Worm (Caenorhabditis elegans) whole organism, L4 larva: ENCODE results near the gene Y82E9BL.5.
A peak's percentile ranks its signal among the peaks of the same experiment; 100 is the strongest.

Source experiments
- F26F4.8 ChIP-seq: fragments of 200-800 bp; sonication (Bioruptor generic); conservative IDR thresholded peaks from 2 replicates; pipeline ENCODE4 v1.3.6; 2022; ENCODE audit warnings: missing genetic modification characterization, missing compliant biosample characterization
- F49E8.2 ChIP-seq: sonication (generic microtip); optimal IDR thresholded peaks from 2 replicates; lab custom pipeline; 2016; ENCODE audit warnings: missing compliant biosample characterization, mild to moderate bottlenecking, missing genetic modification characterization, borderline replicate concordance
- R02D3.7 ChIP-seq: fragments of 150-350 bp; sonication (generic microtip); optimal IDR thresholded peaks from 3 replicates; lab custom pipeline; 2014; ENCODE audit warnings: missing biosample characterization, missing genetic modification characterization
- aha-1 ChIP-seq: fragments of 150-350 bp; peaks from one replicate; lab custom pipeline; 2014; ENCODE audit warnings: missing biosample characterization, missing genetic modification characterization
- cey-2 ChIP-seq: sonication (generic microtip); optimal IDR thresholded peaks from 3 replicates; lab custom pipeline; 2017; ENCODE audit warnings: missing genetic modification characterization, mild to moderate bottlenecking, missing compliant biosample characterization, antibody characterized with exemption, borderline replicate concordance; ENCODE audit not compliant: insufficient read depth
- daf-19 ChIP-seq: fragments of 200-800 bp; sonication (Bioruptor generic); conservative IDR thresholded peaks from 2 replicates; pipeline ENCODE4 v1.3.6; 2022; ENCODE audit warnings: missing genetic modification characterization, missing compliant biosample characterization
- dmd-8 ChIP-seq: fragments of 200-800 bp; sonication (Bioruptor generic); IDR thresholded peaks from 2 replicates; pipeline ENCODE4 v1.3.6; 2022; ENCODE audit warnings: missing genetic modification characterization, missing compliant biosample characterization
- duxl-1 ChIP-seq: sonication (generic microtip); optimal IDR thresholded peaks from 2 replicates; lab custom pipeline; 2016; ENCODE audit warnings: mild to moderate bottlenecking, missing genetic modification characterization, moderate library complexity, missing compliant biosample characterization; ENCODE audit not compliant: poor library complexity
- egl-27 ChIP-seq: sonication (generic microtip); optimal IDR thresholded peaks from 3 replicates; lab custom pipeline; 2017; ENCODE audit warnings: missing biosample characterization, missing genetic modification reagents, missing genetic modification characterization
- lin-29 ChIP-seq: fragments of 200-800 bp; sonication (Bioruptor generic); IDR thresholded peaks from 2 replicates; pipeline ENCODE4 v1.3.6; 2022; ENCODE audit warnings: missing genetic modification reagents, missing genetic modification characterization, missing compliant biosample characterization
- madf-5 ChIP-seq, 2 experiments: fragments of 200-800 bp; sonication (Bioruptor generic); IDR thresholded peaks; 2 replicates each; pipeline ENCODE4 v1.3.6; 2022; ENCODE audit warnings: missing compliant biosample characterization in 2 of 2, missing genetic modification characterization in 2 of 2
- mdl-1 ChIP-seq, 2 experiments: fragments of 150-350 bp in 1 of 2; sonication (generic microtip) in 1 of 2; optimal IDR thresholded peaks; 2 replicates each; lab custom pipeline; 2014 to 2017; ENCODE audit warnings: missing biosample characterization in 2 of 2, missing genetic modification characterization in 2 of 2
- mxl-3 ChIP-seq: fragments of 200-800 bp; sonication (Bioruptor generic); optimal IDR thresholded peaks from 2 replicates; lab custom pipeline; 2018; ENCODE audit warnings: mild to moderate bottlenecking, missing genetic modification characterization, missing compliant biosample characterization
- nhr-10 ChIP-seq: fragments of 150-350 bp; optimal IDR thresholded peaks from 2 replicates; lab custom pipeline; 2014; ENCODE audit warnings: missing biosample characterization, missing genetic modification characterization
- nhr-11 ChIP-seq: fragments of 150-350 bp; optimal IDR thresholded peaks from 2 replicates; lab custom pipeline; 2014; ENCODE audit warnings: missing biosample characterization, missing genetic modification characterization
- nhr-25 ChIP-seq: sonication (generic microtip); optimal IDR thresholded peaks from 2 replicates; lab custom pipeline; 2017; ENCODE audit warnings: missing genetic modification characterization, mild to moderate bottlenecking, missing compliant biosample characterization, antibody characterized with exemption, moderate library complexity, borderline replicate concordance; ENCODE audit not compliant: insufficient read depth
- skn-1 ChIP-seq: fragments of 150-350 bp; optimal IDR thresholded peaks from 2 replicates; lab custom pipeline; 2014; ENCODE audit warnings: missing biosample characterization, missing genetic modification characterization
- snpc-4 ChIP-seq: fragments of 150-350 bp; optimal IDR thresholded peaks from 2 replicates; lab custom pipeline; 2014; ENCODE audit warnings: missing biosample characterization, missing genetic modification characterization
- unc-130 ChIP-seq: sonication (generic microtip); optimal IDR thresholded peaks from 2 replicates; lab custom pipeline; 2016; ENCODE audit warnings: missing genetic modification reagents, missing genetic modification characterization, missing compliant biosample characterization
- unc-62 ChIP-seq, 3 experiments: fragments of 150-350 bp in 1 of 3; sonication (generic microtip); optimal IDR thresholded peaks in 2 of 3; peaks in 1 of 3; 1 replicate in 1 of 3; 2 replicates in 2 of 3; lab custom pipeline; 2014 to 2017; ENCODE audit warnings: missing biosample characterization in 3 of 3, missing genetic modification characterization in 3 of 3, missing genetic modification reagents in 3 of 3, missing genotype in 1 of 3
- zfp-3 ChIP-seq: fragments of 200-800 bp; sonication (Bioruptor generic); conservative IDR thresholded peaks from 2 replicates; pipeline ENCODE4 v1.3.6; 2022; ENCODE audit warnings: missing genetic modification reagents, missing genetic modification characterization, missing compliant biosample characterization
- ztf-7 ChIP-seq: fragments of 150-350 bp; optimal IDR thresholded peaks from 2 replicates; lab custom pipeline; 2014; ENCODE audit warnings: missing biosample characterization, missing genetic modification characterization

Gene Y82E9BL.5

DNA sequence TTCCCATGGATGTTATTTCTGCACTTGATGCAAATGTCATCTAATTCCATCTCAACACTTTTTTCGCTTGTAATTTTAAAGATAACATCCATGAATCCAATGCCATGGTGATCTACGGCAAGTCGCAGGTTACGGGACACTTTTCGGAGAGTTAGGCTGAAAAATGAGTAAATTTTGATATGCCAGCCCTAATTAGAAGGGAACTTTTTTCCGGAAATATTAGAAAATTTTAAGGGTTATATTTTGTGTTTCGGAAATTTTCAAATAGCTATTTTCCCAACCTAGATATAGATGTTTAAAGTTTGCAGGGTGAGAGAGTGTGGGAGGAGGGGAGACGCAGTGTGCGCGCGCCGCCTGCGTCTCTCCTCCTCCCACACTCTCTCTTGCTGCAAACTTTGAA is 40.1 kb downstream of the Y82E9BL.5 start:
- TF ChIP-seq lin-29 (GFP tag; lab: Robert Waterston, UW) = no peak
- TF ChIP-seq zfp-3 = no peak
- TF ChIP-seq F26F4.8 (GFP tag; lab: Robert Waterston, UW) = no peak
- no peak for TF ChIP-seq skn-1 (tag; lab: Kevin White, UChicago)
- peak in 1 of 2 experiments; percentile 77 for TF ChIP-seq unc-62 (GFP tag; optimal IDR thresholded peaks at IDR 0.05 in 1 of 2; lab: Kevin White, UChicago)
- no peak for TF ChIP-seq unc-62 (tag; optimal IDR thresholded peaks at IDR 0.05; lab: Kevin White, UChicago)
- no peak for TF ChIP-seq ztf-7 (tag; lab: Kevin White, UChicago)
- peak; percentile 23 for TF ChIP-seq aha-1 (tag; lab: Kevin White, UChicago)
- no peak for TF ChIP-seq duxl-1 (tag; lab: Kevin White, UChicago)

DNA sequence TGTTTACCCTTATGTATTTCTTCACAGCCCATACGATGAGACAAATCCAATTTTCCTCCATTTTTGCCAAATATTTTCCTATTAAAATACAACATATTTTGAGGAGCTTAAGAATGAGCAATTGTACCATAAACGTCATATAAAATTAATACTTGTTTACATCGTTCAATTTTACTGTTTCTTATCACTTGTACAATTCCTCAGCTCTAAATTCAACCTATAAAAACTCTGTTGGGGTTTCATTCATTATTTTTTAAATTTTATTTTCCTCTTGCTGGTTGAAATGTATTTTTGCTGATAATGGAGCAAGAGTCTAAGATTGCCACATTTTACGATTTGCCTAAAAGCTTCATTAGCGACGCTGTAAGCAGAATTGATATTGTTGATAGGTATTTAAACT is 44.0 kb downstream of the Y82E9BL.5 start, which contains the start of gene fbxa-75:
Gene fbxa-75 (plus strand): TSS at position 301 of the 400 bp plus-strand sequence.
- TF ChIP-seq R02D3.7 (tag; lab: Kevin White, UChicago) (no peak), unc-62 (GFP tag; optimal IDR thresholded peaks at IDR 0.05 in 1 of 2; lab: Kevin White, UChicago) (peak in 1 of 2 experiments; percentile 16), unc-62 (tag; optimal IDR thresholded peaks at IDR 0.05; lab: Kevin White, UChicago) (no peak)

DNA sequence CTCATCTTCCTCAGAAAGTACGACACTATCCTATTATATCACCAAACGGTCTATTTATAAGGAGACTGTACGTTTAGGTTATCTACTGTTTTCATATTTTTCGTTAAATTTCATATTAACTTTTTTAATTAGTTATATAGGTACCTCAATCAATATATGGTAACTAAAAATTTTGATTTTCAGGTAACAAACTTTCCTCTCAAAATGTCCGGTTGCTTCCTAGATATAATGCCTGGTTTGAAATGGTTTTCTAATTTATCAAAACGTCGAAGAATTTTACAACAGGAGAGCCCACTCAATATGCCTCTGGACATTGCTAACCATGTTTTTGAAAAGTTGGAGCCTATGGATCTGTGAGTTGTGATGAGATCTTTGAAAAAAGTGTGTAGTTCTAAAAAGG is 49.8 kb downstream of the Y82E9BL.5 start, which contains the start of gene fbxa-28:
Gene fbxa-28 (plus strand): TSS at position 301 of the 400 bp plus-strand sequence.
- TF ChIP-seq dmd-8 (GFP tag; lab: Robert Waterston, UW) (no peak), snpc-4 (tag; lab: Kevin White, UChicago) (no peak), nhr-25 (tag; lab: Kevin White, UChicago) (no peak), R02D3.7 (tag; lab: Kevin White, UChicago) (no peak), cey-2 (no peak), madf-5 (GFP tag; IDR thresholded peaks at IDR 0.05; lab: Robert Waterston, UW) (no peak), F49E8.2 (no peak), mxl-3 (no peak), unc-130 (GFP tag; lab: Kevin White, UChicago) (no peak), nhr-11 (tag; lab: Kevin White, UChicago) (no peak), mdl-1 (tag; optimal IDR thresholded peaks at IDR 0.05; lab: Kevin White, UChicago) (no peak), daf-19 (GFP tag; lab: Robert Waterston, UW) (no peak), egl-27 (tag; lab: Kevin White, UChicago) (no peak), nhr-10 (tag; lab: Kevin White, UChicago) (no peak)
